Fruit fly (Drosophila melanogaster) whole organism, embryonic: Measurements from ENCODE around the gene CG15890.
A peak's percentile ranks its signal among the peaks of the same experiment; 100 is the strongest.

Experiments
- Abd-B ChIP-seq: fragments of 200-800 bp; sonication (Bioruptor generic); optimal IDR thresholded peaks from 2 replicates; lab custom pipeline; 2018; ENCODE audit warnings: missing biosample characterization, mild to moderate bottlenecking, missing genetic modification characterization, moderate library complexity
- Ada2b ChIP-seq: fragments of 200-800 bp; sonication (Bioruptor generic); IDR thresholded peaks from 2 replicates; pipeline ENCODE4 v1.3.6; 2022; ENCODE audit warnings: missing biosample characterization, missing genetic modification characterization
- Antp ChIP-seq: fragments of 200-800 bp; sonication (Bioruptor generic); optimal IDR thresholded peaks from 3 replicates; lab custom pipeline; 2016; ENCODE audit warnings: missing biosample characterization, missing genetic modification characterization
- Bteb2 ChIP-seq: fragments of 200-800 bp; sonication (Bioruptor generic); optimal IDR thresholded peaks from 2 replicates; lab custom pipeline; 2016; ENCODE audit warnings: missing biosample characterization, missing genetic modification characterization
- CG10979 ChIP-seq: fragments of 200-800 bp; sonication (Bioruptor generic); optimal IDR thresholded peaks from 2 replicates; lab custom pipeline; 2018; ENCODE audit warnings: missing biosample characterization, mild to moderate bottlenecking, missing genetic modification characterization, moderate library complexity
- CG11504 ChIP-seq: fragments of 200-800 bp; sonication (Bioruptor generic); optimal IDR thresholded peaks from 3 replicates; lab custom pipeline; 2019; ENCODE audit warnings: missing biosample characterization, mild to moderate bottlenecking, missing genetic modification characterization, moderate library complexity
- CG12236 ChIP-seq: fragments of 200-800 bp; sonication (Bioruptor generic); optimal IDR thresholded peaks from 2 replicates; lab custom pipeline; 2016; ENCODE audit warnings: missing biosample characterization, missing genetic modification characterization
- CG13287 ChIP-seq: fragments of 200-800 bp; sonication (Bioruptor generic); IDR thresholded peaks from 2 replicates; pipeline ENCODE4 v1.3.6; 2022; ENCODE audit warnings: missing biosample characterization, missing genetic modification characterization; ENCODE audit not compliant: partially characterized antibody
- CG1603 ChIP-seq: fragments of 200-800 bp; sonication (Bioruptor generic); optimal IDR thresholded peaks from 2 replicates; lab custom pipeline; 2019; ENCODE audit warnings: missing biosample characterization, mild to moderate bottlenecking, missing genetic modification characterization, moderate library complexity
- CG17328 ChIP-seq: fragments of 200-800 bp; sonication (Bioruptor generic); IDR thresholded peaks from 2 replicates; pipeline ENCODE4 v1.3.6; 2022; ENCODE audit warnings: missing biosample characterization, missing genetic modification characterization
- CG18599 ChIP-seq: fragments of 200-800 bp; sonication (Bioruptor generic); optimal IDR thresholded peaks from 3 replicates; lab custom pipeline; 2017; ENCODE audit warnings: missing biosample characterization, missing genetic modification characterization, mild to moderate bottlenecking, moderate library complexity, missing genetic modification reagents
- CG2120 ChIP-seq: fragments of 200-800 bp; sonication (Bioruptor generic); optimal IDR thresholded peaks from 3 replicates; lab custom pipeline; 2016; ENCODE audit warnings: missing biosample characterization, missing genetic modification characterization
- CG2889 ChIP-seq: fragments of 200-800 bp; sonication (Bioruptor generic); IDR thresholded peaks from 3 replicates; pipeline ENCODE4 v1.3.6; 2022; ENCODE audit warnings: missing biosample characterization, missing genetic modification characterization
- CG33213 ChIP-seq: fragments of 200-800 bp; sonication (Bioruptor generic); optimal IDR thresholded peaks from 3 replicates; lab custom pipeline; 2016; ENCODE audit warnings: missing biosample characterization, missing genetic modification characterization
- CG3995 ChIP-seq: fragments of 200-800 bp; sonication (Bioruptor generic); optimal IDR thresholded peaks from 3 replicates; lab custom pipeline; 2016; ENCODE audit warnings: missing biosample characterization, missing genetic modification characterization
- CG6272 ChIP-seq: fragments of 200-800 bp; sonication (Bioruptor generic); IDR thresholded peaks from 2 replicates; pipeline ENCODE4 v1.3.6; 2022; ENCODE audit warnings: missing biosample characterization, missing genetic modification characterization
- CG6765 ChIP-seq: fragments of 200-800 bp; sonication (Bioruptor generic); optimal IDR thresholded peaks from 3 replicates; lab custom pipeline; 2017; ENCODE audit warnings: missing biosample characterization, mild to moderate bottlenecking, missing genetic modification characterization
- CG6854 ChIP-seq: fragments of 200-800 bp; sonication (Bioruptor generic); optimal IDR thresholded peaks from 3 replicates; lab custom pipeline; 2017; ENCODE audit warnings: missing biosample characterization, mild to moderate bottlenecking, missing genetic modification characterization
- CG7372 ChIP-seq: fragments of 200-800 bp; sonication (Bioruptor generic); IDR thresholded peaks from 2 replicates; pipeline ENCODE4 v1.3.6; 2022; ENCODE audit warnings: missing biosample characterization, missing genetic modification characterization
- CG7928 ChIP-seq: fragments of 200-800 bp; sonication (Bioruptor generic); optimal IDR thresholded peaks from 2 replicates; lab custom pipeline; 2017; ENCODE audit warnings: missing biosample characterization, mild to moderate bottlenecking, missing genetic modification characterization
- CG8290 ChIP-seq, 3 experiments: fragments of 200-800 bp; sonication (Bioruptor generic); optimal IDR thresholded peaks; 2 replicates each; lab custom pipeline; 2016 to 2019; ENCODE audit warnings: missing biosample characterization in 3 of 3, missing genetic modification characterization in 3 of 3, mild to moderate bottlenecking in 2 of 3, moderate library complexity in 1 of 3
- CG9609 ChIP-seq: fragments of 200-800 bp; sonication (Bioruptor generic); optimal IDR thresholded peaks from 3 replicates; lab custom pipeline; 2016; ENCODE audit warnings: missing biosample characterization, missing genetic modification characterization
- D19B ChIP-seq: fragments of 200-800 bp; sonication (Bioruptor generic); optimal IDR thresholded peaks from 2 replicates; lab custom pipeline; 2017; ENCODE audit warnings: missing biosample characterization, mild to moderate bottlenecking, missing genetic modification characterization
- HLH4C ChIP-seq: fragments of 200-800 bp; sonication (Bioruptor generic); IDR thresholded peaks from 3 replicates; pipeline ENCODE4 v1.3.6; 2022; ENCODE audit warnings: missing biosample characterization, missing genetic modification characterization; ENCODE audit not compliant: partially characterized antibody
- Hand ChIP-seq: fragments of 200-800 bp; sonication (Bioruptor generic); optimal IDR thresholded peaks from 2 replicates; lab custom pipeline; 2017; ENCODE audit warnings: mild to moderate bottlenecking, missing biosample characterization, missing genetic modification reagents, missing genetic modification characterization
- Hsf ChIP-seq: fragments of 200-800 bp; sonication (Bioruptor generic); optimal IDR thresholded peaks from 3 replicates; lab custom pipeline; 2016; ENCODE audit warnings: missing biosample characterization, missing genetic modification characterization
- Lpt ChIP-seq: fragments of >200 bp; optimal IDR thresholded peaks from 2 replicates; lab custom pipeline; 2018; ENCODE audit warnings: missing biosample characterization, missing genetic modification characterization
- Meics ChIP-seq: fragments of 200-800 bp; sonication (Bioruptor generic); optimal IDR thresholded peaks from 2 replicates; lab custom pipeline; 2017; ENCODE audit warnings: missing biosample characterization, mild to moderate bottlenecking, missing genetic modification characterization
- Mes4 ChIP-seq: fragments of 200-800 bp; sonication (Bioruptor generic); optimal IDR thresholded peaks from 2 replicates; lab custom pipeline; 2016; ENCODE audit warnings: missing biosample characterization, missing genetic modification characterization
- Neu2 ChIP-seq: fragments of 200-800 bp; sonication (Bioruptor generic); optimal IDR thresholded peaks from 3 replicates; lab custom pipeline; 2016; ENCODE audit warnings: missing biosample characterization, missing genetic modification characterization, borderline replicate concordance
- Opbp ChIP-seq: fragments of 200-800 bp; sonication (Bioruptor generic); IDR thresholded peaks from 3 replicates; pipeline ENCODE4 v1.3.6; 2022; ENCODE audit warnings: missing biosample characterization, missing genetic modification characterization; ENCODE audit not compliant: partially characterized antibody
- Six4 ChIP-seq: fragments of 200-800 bp; sonication (Bioruptor generic); optimal IDR thresholded peaks from 2 replicates; lab custom pipeline; 2016; ENCODE audit warnings: missing biosample characterization, missing genetic modification characterization
- Sox102F ChIP-seq: fragments of 200-800 bp; sonication (Bioruptor generic); optimal IDR thresholded peaks from 2 replicates; lab custom pipeline; 2018; ENCODE audit warnings: missing biosample characterization, mild to moderate bottlenecking, missing genetic modification characterization, moderate library complexity
- Stat92E ChIP-seq, 3 experiments: fragments of >200 bp in 2 of 3; fragments of 200-800 bp in 1 of 3; sonication (Bioruptor generic) in 1 of 3; optimal IDR thresholded peaks; 2 replicates each; lab custom pipeline; 2017 to 2019; ENCODE audit warnings: missing biosample characterization in 3 of 3, missing genetic modification characterization in 3 of 3, mild to moderate bottlenecking in 1 of 3, moderate library complexity in 1 of 3
- cato ChIP-seq: fragments of 200-800 bp; sonication (Bioruptor generic); optimal IDR thresholded peaks from 2 replicates; lab custom pipeline; 2016; ENCODE audit warnings: missing biosample characterization, missing genetic modification characterization, borderline replicate concordance
- caup ChIP-seq: fragments of 200-800 bp; sonication (Bioruptor generic); optimal IDR thresholded peaks from 3 replicates; lab custom pipeline; 2017; ENCODE audit warnings: missing biosample characterization, mild to moderate bottlenecking, missing genetic modification characterization, moderate library complexity; ENCODE audit not compliant: severe bottlenecking
- corto ChIP-seq: fragments of 200-800 bp; sonication (Bioruptor generic); optimal IDR thresholded peaks from 2 replicates; lab custom pipeline; 2016; ENCODE audit warnings: missing biosample characterization, mild to moderate bottlenecking, missing genetic modification characterization, moderate library complexity
- cwo ChIP-seq: fragments of 200-800 bp; sonication (Bioruptor generic); optimal IDR thresholded peaks from 3 replicates; lab custom pipeline; 2017; ENCODE audit warnings: missing biosample characterization, missing genetic modification characterization, mild to moderate bottlenecking, moderate library complexity, missing genetic modification reagents
- en ChIP-seq: fragments of 200-800 bp; sonication (Bioruptor generic); optimal IDR thresholded peaks from 2 replicates; lab custom pipeline; 2016; ENCODE audit warnings: missing biosample characterization, missing genetic modification characterization
- exex ChIP-seq: fragments of 200-800 bp; sonication (Bioruptor generic); optimal IDR thresholded peaks from 4 replicates; lab custom pipeline; 2018; ENCODE audit warnings: missing biosample characterization, mild to moderate bottlenecking, missing genetic modification characterization, moderate library complexity
- gce ChIP-seq: fragments of 200-800 bp; sonication (Bioruptor generic); IDR thresholded peaks from 3 replicates; pipeline ENCODE4 v1.3.6; 2022; ENCODE audit warnings: missing biosample characterization, missing genetic modification characterization
- gfzf ChIP-seq: fragments of 200-800 bp; sonication (Bioruptor generic); optimal IDR thresholded peaks from 2 replicates; lab custom pipeline; 2016; ENCODE audit warnings: missing biosample characterization, mild to moderate bottlenecking, missing genetic modification characterization, moderate library complexity
- jigr1 ChIP-seq: fragments of 200-800 bp; sonication (Bioruptor generic); IDR thresholded peaks from 3 replicates; pipeline ENCODE4 v1.3.6; 2022; ENCODE audit warnings: missing biosample characterization, missing genetic modification characterization
- lola ChIP-seq, 3 experiments: fragments of >200 bp in 2 of 3; fragments of 200-800 bp in 1 of 3; sonication (Bioruptor generic) in 1 of 3; optimal IDR thresholded peaks; 2 replicates each; lab custom pipeline; 2017 to 2019; ENCODE audit warnings: missing biosample characterization in 3 of 3, missing genetic modification characterization in 3 of 3, mild to moderate bottlenecking in 1 of 3, moderate library complexity in 1 of 3
- nom ChIP-seq: fragments of 200-800 bp; sonication (Bioruptor generic); optimal IDR thresholded peaks from 2 replicates; lab custom pipeline; 2017; ENCODE audit warnings: missing biosample characterization, missing genetic modification characterization, mild to moderate bottlenecking, moderate library complexity, missing genetic modification reagents
- ro ChIP-seq: fragments of 200-800 bp; sonication (Bioruptor generic); IDR thresholded peaks from 2 replicates; pipeline ENCODE4 v1.3.6; 2022; ENCODE audit warnings: missing biosample characterization, missing genetic modification characterization
- sd ChIP-seq: fragments of 200-800 bp; sonication (Bioruptor generic); optimal IDR thresholded peaks from 3 replicates; lab custom pipeline; 2018; ENCODE audit warnings: missing biosample characterization, mild to moderate bottlenecking, missing genetic modification characterization, moderate library complexity
- vnd ChIP-seq: fragments of 200-800 bp; sonication (Bioruptor generic); IDR thresholded peaks from 3 replicates; pipeline ENCODE4 v1.3.6; 2022; ENCODE audit warnings: missing biosample characterization, missing genetic modification characterization; ENCODE audit not compliant: partially characterized antibody
- zen2 ChIP-seq: fragments of 200-800 bp; sonication (Bioruptor generic); IDR thresholded peaks from 3 replicates; pipeline ENCODE4 v1.3.6; 2022; ENCODE audit warnings: missing biosample characterization, missing genetic modification characterization; ENCODE audit not compliant: partially characterized antibody

Gene CG15890

dm6 chrX:14738420-14738819 lies 27.2 kb downstream of the CG15890 start (continued):
- no peak for TF ChIP-seq gfzf
- TF ChIP-seq Mes4 = no peak
- TF ChIP-seq en (GFP tag; lab: Kevin White, UChicago) = no peak
- no peak for TF ChIP-seq exex (tag; lab: Kevin White, UChicago)
- peak; percentile 32 for TF ChIP-seq CG10979 (tag; lab: Kevin White, UChicago)
- TF ChIP-seq Meics = peak; percentile 2
- TF ChIP-seq ro (GFP tag; lab: Robert Waterston, UW) = no peak
- peak; percentile 46 for TF ChIP-seq Sox102F (GFP tag; lab: Kevin White, UChicago)
- no peak for TF ChIP-seq sd (tag; lab: Kevin White, UChicago)
- no peak for TF ChIP-seq CG33213 (GFP tag; lab: Kevin White, UChicago)
- no peak for TF ChIP-seq CG18599
- TF ChIP-seq zen2 (GFP tag; lab: Robert Waterston, UW) = no peak
- no peak for TF ChIP-seq Hand (GFP tag; lab: Kevin White, UChicago)
- no peak for TF ChIP-seq Six4 (GFP tag; lab: Kevin White, UChicago)
- TF ChIP-seq CG12236 (GFP tag; lab: Kevin White, UChicago) = no peak
- TF ChIP-seq Opbp = no peak
- TF ChIP-seq HLH4C (GFP tag; lab: Robert Waterston, UW) = no peak
- TF ChIP-seq CG6854 (GFP tag; lab: Kevin White, UChicago) = no peak
- no peak for TF ChIP-seq CG3995 (GFP tag; lab: Kevin White, UChicago)
- TF ChIP-seq Lpt (GFP tag; lab: Kevin White, UChicago) = no peak
- TF ChIP-seq Stat92E (GFP tag; optimal IDR thresholded peaks at IDR 0.05; lab: Kevin White, UChicago) = no peak
- TF ChIP-seq nom = no peak
- TF ChIP-seq CG2120 (GFP tag; lab: Kevin White, UChicago) = no peak
- TF ChIP-seq CG6272 (GFP tag; lab: Robert Waterston, UW) = no peak
- no peak for TF ChIP-seq CG8290 (GFP tag; optimal IDR thresholded peaks at IDR 0.05; lab: Kevin White, UChicago)
- TF ChIP-seq CG8290 (tag; optimal IDR thresholded peaks at IDR 0.05; lab: Kevin White, UChicago) = no peak
- TF ChIP-seq CG11504 = peak; percentile 47
- no peak for TF ChIP-seq CG13287
- no peak for TF ChIP-seq CG9609 (GFP tag; lab: Kevin White, UChicago)
- TF ChIP-seq Antp (GFP tag; lab: Kevin White, UChicago) = no peak
- TF ChIP-seq CG17328 (GFP tag; lab: Robert Waterston, UW) = 0 out of 2 replicates have a peak, but pooled peaks have one; percentile 32
- no peak for TF ChIP-seq corto (GFP tag; lab: Kevin White, UChicago)
- no peak for TF ChIP-seq CG7372 (GFP tag; lab: Robert Waterston, UW)
- no peak for TF ChIP-seq Neu2 (GFP tag; lab: Kevin White, UChicago)
- TF ChIP-seq lola (GFP tag; optimal IDR thresholded peaks at IDR 0.05; lab: Kevin White, UChicago) = no peak
- TF ChIP-seq Hsf (GFP tag; lab: Kevin White, UChicago) = no peak
- peak; percentile 20 for TF ChIP-seq Abd-B (GFP tag; lab: Kevin White, UChicago)
- no peak for TF ChIP-seq jigr1 (GFP tag; lab: Robert Waterston, UW)
- TF ChIP-seq Ada2b (GFP tag; lab: Robert Waterston, UW) = 0 out of 2 replicates have a peak, but pooled peaks have one; percentile 10
- no peak for TF ChIP-seq CG7928 (GFP tag; lab: Kevin White, UChicago)
- TF ChIP-seq CG2889 = no peak
- TF ChIP-seq vnd = no peak
- no peak for TF ChIP-seq D19B (GFP tag; lab: Kevin White, UChicago)
- TF ChIP-seq CG6765 = no peak
- TF ChIP-seq caup (GFP tag; lab: Kevin White, UChicago) = no peak
- no peak for TF ChIP-seq cwo
- TF ChIP-seq Bteb2 (GFP tag; lab: Kevin White, UChicago) = no peak
- TF ChIP-seq CG1603 (tag; lab: Kevin White, UChicago) = peak; percentile 48
- no peak for TF ChIP-seq cato
- no peak for TF ChIP-seq gce (GFP tag; lab: Robert Waterston, UW)
